Fruit fly (Drosophila melanogaster): ENCODE data around the gene CG10462.

CG10462 gene

DNA sequence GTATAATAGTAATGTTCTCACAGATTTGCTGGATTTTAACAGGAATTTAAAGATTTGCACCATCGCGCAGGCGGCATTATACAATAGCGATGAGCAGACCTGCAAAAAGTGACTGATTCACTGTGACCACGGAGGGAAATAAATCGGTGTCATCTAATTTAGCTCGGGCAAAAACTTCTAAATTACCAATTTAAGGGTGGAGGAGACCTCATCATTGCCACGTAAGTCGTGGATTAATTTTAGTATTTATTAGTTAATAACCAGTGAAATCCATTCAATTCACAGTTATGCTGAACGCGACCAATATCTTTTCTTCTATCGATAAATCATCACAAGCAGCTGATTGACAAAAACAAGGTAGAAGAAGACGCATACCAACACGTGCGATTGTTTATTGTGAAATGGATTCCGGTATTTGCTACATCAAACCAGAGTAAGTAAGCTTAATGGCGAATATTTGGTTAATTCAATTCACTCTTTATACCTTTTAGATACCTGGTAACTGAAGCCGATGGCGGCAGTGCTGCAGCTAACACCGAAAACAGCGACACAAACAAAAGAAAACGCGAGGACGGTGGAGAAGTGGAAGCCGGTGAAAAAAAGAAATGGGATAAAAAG lies 22.8 kb upstream of the CG10462 start, which contains the start of the genes CG10628 and Dus3 (continued):
- TF ChIP-seq CG1792 (GFP tag; optimal IDR thresholded peaks at IDR 0.05): peak; percentile 89
- peak; percentile 75 for TF ChIP-seq CG16779 (GFP tag; IDR thresholded peaks at IDR 0.05)
- TF ChIP-seq CG9727 (GFP tag; optimal IDR thresholded peaks at IDR 0.05): peak; percentile 87
- TF ChIP-seq zfh2 (GFP tag; optimal IDR thresholded peaks at IDR 0.05): peak; percentile 95
- peak; percentile 67 for TF ChIP-seq fd64A (GFP tag; optimal IDR thresholded peaks at IDR 0.05)
- TF ChIP-seq Camta (GFP tag; optimal IDR thresholded peaks at IDR 0.05): peak; percentile 92
- TF ChIP-seq CG16813 (GFP tag; IDR thresholded peaks at IDR 0.05; ENCODE audit: partially characterized antibody): peak; percentile 63; the same call in 2 of the 3 replicates
- peak; percentile 84 for TF ChIP-seq CG8388 (GFP tag; optimal IDR thresholded peaks at IDR 0.05)
- TF ChIP-seq Eip74EF (GFP tag; optimal IDR thresholded peaks at IDR 0.05): peak in 1 of 2 experiments; percentile 78
- peak; percentile 86 for TF ChIP-seq CG5953 (GFP tag; IDR thresholded peaks at IDR 0.05)
- peak; percentile 88; the same call in 2 of the 3 replicates for TF ChIP-seq C15 (GFP tag; IDR thresholded peaks at IDR 0.05)
- TF ChIP-seq CG31224 (GFP tag; IDR thresholded peaks at IDR 0.05): peak; percentile 88
- peak; percentile 71 for TF ChIP-seq kah (GFP tag; optimal IDR thresholded peaks at IDR 0.05)
- TF ChIP-seq CG4820 (GFP tag; optimal IDR thresholded peaks at IDR 0.05): peak; percentile 90
- TF ChIP-seq CG6254 (GFP tag; optimal IDR thresholded peaks at IDR 0.05): peak; percentile 70
- peak; percentile 92 for TF ChIP-seq Fer1 (GFP tag; optimal IDR thresholded peaks at IDR 0.05)
- TF ChIP-seq sd (tag; optimal IDR thresholded peaks at IDR 0.05): peak; percentile 97
- TF ChIP-seq ato (GFP tag; IDR thresholded peaks at IDR 0.05; ENCODE audit: partially characterized antibody): no peak
- peak; percentile 89 for TF ChIP-seq B-H2 (GFP tag; optimal IDR thresholded peaks at IDR 0.05)
- TF ChIP-seq CG2202 (tag; optimal IDR thresholded peaks at IDR 0.05): peak; percentile 67
- TF ChIP-seq CG8765 (GFP tag; IDR thresholded peaks at IDR 0.05): peak; percentile 71
- peak; percentile 30 for TF ChIP-seq CG14965 (GFP tag; optimal IDR thresholded peaks at IDR 0.05; ENCODE audit: borderline replicate concordance)
- peak; percentile 94 for TF ChIP-seq nmo (GFP tag; optimal IDR thresholded peaks at IDR 0.05)
- peak; percentile 95 for TF ChIP-seq CG30403 (GFP tag; optimal IDR thresholded peaks at IDR 0.05)
- peak; percentile 49 for TF ChIP-seq ro (GFP tag; IDR thresholded peaks at IDR 0.05)
- TF ChIP-seq CG13624 (GFP tag; optimal IDR thresholded peaks at IDR 0.05): peak; percentile 94
- peak; percentile 88 for TF ChIP-seq CG10543 (GFP tag; optimal IDR thresholded peaks at IDR 0.05)
- peak; percentile 87 for TF ChIP-seq chm (GFP tag; IDR thresholded peaks at IDR 0.05)
- peak; percentile 83 for TF ChIP-seq zen (tag; optimal IDR thresholded peaks at IDR 0.05)
- peak; percentile 74 for TF ChIP-seq NK7.1 (GFP tag; optimal IDR thresholded peaks at IDR 0.05)
- peak; percentile 93 for TF ChIP-seq ranshi (GFP tag; IDR thresholded peaks at IDR 0.05)
- TF ChIP-seq PHDP (tag; optimal IDR thresholded peaks at IDR 0.05): peak; percentile 90
- TF ChIP-seq hth (optimal IDR thresholded peaks at IDR 0.05): no peak
- TF ChIP-seq knrl (GFP tag; IDR thresholded peaks at IDR 0.05; ENCODE audit: partially characterized antibody): peak; percentile 72
- TF ChIP-seq ac (GFP tag; optimal IDR thresholded peaks at IDR 0.05): peak; percentile 38
- TF ChIP-seq Dad (GFP tag; optimal IDR thresholded peaks at IDR 0.05): peak; percentile 92
- peak; percentile 66; the same call in 1 of the 2 replicates for TF ChIP-seq bowl (GFP tag; IDR thresholded peaks at IDR 0.05)
- TF ChIP-seq CG6765 (GFP tag; optimal IDR thresholded peaks at IDR 0.05): peak; percentile 66
- TF ChIP-seq CG8281 (tag; optimal IDR thresholded peaks at IDR 0.05): peak; percentile 79
- TF ChIP-seq D19A (tag; optimal IDR thresholded peaks at IDR 0.05): peak; percentile 72
- peak; percentile 79 for TF ChIP-seq CG31388 (GFP tag; optimal IDR thresholded peaks at IDR 0.05)
- TF ChIP-seq CG4707 (GFP tag; optimal IDR thresholded peaks at IDR 0.05): peak; percentile 50
- TF ChIP-seq vnd (GFP tag; IDR thresholded peaks at IDR 0.05; ENCODE audit: partially characterized antibody): peak; percentile 53; the same call in 1 of the 3 replicates
- TF ChIP-seq kni (GFP tag; optimal IDR thresholded peaks at IDR 0.05): peak; percentile 35
- TF ChIP-seq Drgx (GFP tag; IDR thresholded peaks at IDR 0.05): peak; percentile 90
- peak; percentile 92 for TF ChIP-seq NfI (GFP tag; optimal IDR thresholded peaks at IDR 0.05)
- peak; percentile 68 for TF ChIP-seq Scr (GFP tag; IDR thresholded peaks at IDR 0.05; ENCODE audit: partially characterized antibody)
- TF ChIP-seq NC2α (GFP tag; optimal IDR thresholded peaks at IDR 0.05): peak; percentile 74
- peak; percentile 86 for TF ChIP-seq CG15601 (tag; optimal IDR thresholded peaks at IDR 0.05)
